Worm (Caenorhabditis elegans) whole organism, mixed stage, embryonic: ENCODE data around the gene slc-25A18.1.

ENCODE experiments used
- M03D4.4 ChIP-seq: sonication (generic microtip); optimal IDR thresholded peaks from 2 replicates; lab custom pipeline; 2017; ENCODE audit warnings: mild to moderate bottlenecking, missing genetic modification characterization, missing compliant biosample characterization
- bed-3 ChIP-seq: fragments of 200-800 bp; sonication (Bioruptor generic); optimal IDR thresholded peaks from 3 replicates; lab custom pipeline; 2018; ENCODE audit warnings: mild to moderate bottlenecking, missing genetic modification characterization, moderate library complexity, missing compliant biosample characterization
- blmp-1 ChIP-seq: fragments of 150-350 bp; optimal IDR thresholded peaks from 2 replicates; lab custom pipeline; 2014; ENCODE audit warnings: missing biosample characterization, missing genetic modification characterization
- ceh-39 ChIP-seq: fragments of 150-350 bp; optimal IDR thresholded peaks from 2 replicates; lab custom pipeline; 2014; ENCODE audit warnings: missing biosample characterization, missing genetic modification characterization
- ceh-43 ChIP-seq: fragments of 200-800 bp; sonication (Bioruptor generic); optimal IDR thresholded peaks from 2 replicates; lab custom pipeline; 2018; ENCODE audit warnings: mild to moderate bottlenecking, missing genetic modification characterization, moderate library complexity, missing compliant biosample characterization
- ceh-83 ChIP-seq: fragments of 200-800 bp; sonication (Bioruptor generic); optimal IDR thresholded peaks from 2 replicates; lab custom pipeline; 2018; ENCODE audit warnings: mild to moderate bottlenecking, missing genetic modification characterization, missing compliant biosample characterization
- ces-1 ChIP-seq: fragments of 150-350 bp; optimal IDR thresholded peaks from 2 replicates; lab custom pipeline; 2014; ENCODE audit warnings: missing biosample characterization, missing genetic modification reagents, missing genetic modification characterization
- cnd-1 ChIP-seq: fragments of 200-800 bp; sonication (Bioruptor generic); optimal IDR thresholded peaks from 2 replicates; lab custom pipeline; 2018; ENCODE audit warnings: mild to moderate bottlenecking, missing genetic modification characterization, missing compliant biosample characterization
- drap-1 ChIP-seq: fragments of 200-800 bp; sonication (Bioruptor generic); optimal IDR thresholded peaks from 3 replicates; lab custom pipeline; 2018; ENCODE audit warnings: mild to moderate bottlenecking, missing genetic modification characterization, missing compliant biosample characterization
- elt-1 ChIP-seq: sonication (generic microtip); optimal IDR thresholded peaks from 2 replicates; lab custom pipeline; 2017; ENCODE audit warnings: missing genetic modification characterization, mild to moderate bottlenecking, missing compliant biosample characterization, antibody characterized with exemption, moderate library complexity, borderline replicate concordance; ENCODE audit not compliant: insufficient read depth
- elt-3 ChIP-seq: fragments of 150-350 bp; optimal IDR thresholded peaks from 2 replicates; lab custom pipeline; 2014; ENCODE audit warnings: missing biosample characterization, missing genetic modification characterization
- flh-1 ChIP-seq: fragments of 200-800 bp; sonication (Bioruptor generic); optimal IDR thresholded peaks from 2 replicates; lab custom pipeline; 2018; ENCODE audit warnings: mild to moderate bottlenecking, missing genetic modification characterization, moderate library complexity, missing compliant biosample characterization
- ham-2 ChIP-seq: fragments of 200-800 bp; sonication (Bioruptor generic); optimal IDR thresholded peaks from 2 replicates; lab custom pipeline; 2018; ENCODE audit warnings: mild to moderate bottlenecking, missing genetic modification characterization, missing compliant biosample characterization
- hlh-1 ChIP-seq: fragments of 150-350 bp; optimal IDR thresholded peaks from 2 replicates; lab custom pipeline; 2014; ENCODE audit warnings: missing biosample characterization, missing genetic modification reagents, missing genetic modification characterization
- lin-13 ChIP-seq: fragments of 150-350 bp; optimal IDR thresholded peaks from 2 replicates; lab custom pipeline; 2014; ENCODE audit warnings: missing biosample characterization, missing genetic modification characterization
- lin-32 ChIP-seq: fragments of 200-800 bp; sonication (Bioruptor generic); optimal IDR thresholded peaks from 2 replicates; lab custom pipeline; 2018; ENCODE audit warnings: mild to moderate bottlenecking, missing genetic modification characterization, missing compliant biosample characterization
- lsy-2 ChIP-seq: fragments of 150-350 bp; optimal IDR thresholded peaks from 2 replicates; lab custom pipeline; 2014; ENCODE audit warnings: missing biosample characterization, missing genetic modification characterization
- mep-1 ChIP-seq: fragments of 150-350 bp; optimal IDR thresholded peaks from 2 replicates; lab custom pipeline; 2017; ENCODE audit warnings: missing biosample characterization, missing genetic modification reagents, missing genetic modification characterization, inconsistent platforms
- mls-2 ChIP-seq: sonication (generic microtip); optimal IDR thresholded peaks from 2 replicates; lab custom pipeline; 2016; ENCODE audit warnings: mild to moderate bottlenecking, missing genetic modification characterization, moderate library complexity, missing compliant biosample characterization
- nhr-2 ChIP-seq: fragments of 150-350 bp; optimal IDR thresholded peaks from 2 replicates; lab custom pipeline; 2014; ENCODE audit warnings: missing biosample characterization, missing genetic modification characterization
- nhr-237 ChIP-seq: fragments of 150-350 bp; optimal IDR thresholded peaks from 2 replicates; lab custom pipeline; 2014; ENCODE audit warnings: missing biosample characterization, missing genetic modification characterization
- nhr-28 ChIP-seq: fragments of 150-350 bp; optimal IDR thresholded peaks from 2 replicates; lab custom pipeline; 2014; ENCODE audit warnings: missing biosample characterization, missing genetic modification characterization
- nhr-76 ChIP-seq: sonication (generic microtip); optimal IDR thresholded peaks from 2 replicates; lab custom pipeline; 2017; ENCODE audit warnings: missing biosample characterization, missing genetic modification characterization
- pha-4 ChIP-seq: fragments of 150-350 bp; optimal IDR thresholded peaks from 2 replicates; lab custom pipeline; 2018; ENCODE audit warnings: missing biosample characterization, missing genetic modification reagents, missing genetic modification characterization
- sem-2 ChIP-seq: fragments of 200-800 bp; sonication (Bioruptor generic); optimal IDR thresholded peaks from 2 replicates; lab custom pipeline; 2018; ENCODE audit warnings: mild to moderate bottlenecking, missing genetic modification characterization, missing compliant biosample characterization
- tbx-8 ChIP-seq: fragments of 200-800 bp; sonication (Bioruptor generic); optimal IDR thresholded peaks from 2 replicates; lab custom pipeline; 2018; ENCODE audit warnings: mild to moderate bottlenecking, missing genetic modification characterization, moderate library complexity, missing compliant biosample characterization
- unc-120 ChIP-seq: sonication (generic microtip); optimal IDR thresholded peaks from 2 replicates; lab custom pipeline; 2017; ENCODE audit warnings: missing genetic modification characterization, missing compliant biosample characterization; ENCODE audit not compliant: poor library complexity, severe bottlenecking
- unc-39 ChIP-seq: fragments of 150-350 bp; optimal IDR thresholded peaks from 2 replicates; lab custom pipeline; 2014; ENCODE audit warnings: missing biosample characterization, missing genetic modification characterization
- unc-62 ChIP-seq: fragments of 150-350 bp; optimal IDR thresholded peaks from 2 replicates; lab custom pipeline; 2014; ENCODE audit warnings: missing biosample characterization, missing genetic modification reagents, missing genetic modification characterization
- zip-8 ChIP-seq: fragments of 150-350 bp; optimal IDR thresholded peaks from 2 replicates; lab custom pipeline; 2014; ENCODE audit warnings: missing biosample characterization, missing genetic modification characterization
- ztf-11 ChIP-seq: fragments of 150-350 bp; optimal IDR thresholded peaks from 2 replicates; lab custom pipeline; 2014; ENCODE audit warnings: missing biosample characterization, missing genetic modification characterization

The slc-25A18.1 gene

ce11 chrX:15011526-15012274 is 8.0 kb upstream of the slc-25A18.1 start:
- no peak for TF ChIP-seq mls-2 (tag; lab: Kevin White, UChicago)
- peak; percentile 47 for TF ChIP-seq ces-1 (GFP tag; lab: Kevin White, UChicago)

- TF ChIP-seq tbx-8 (GFP tag; lab: Kevin White, UChicago) (no peak), lin-13 (tag; lab: Kevin White, UChicago) (no peak), sem-2 (GFP tag; lab: Kevin White, UChicago) (no peak), pha-4 (no peak), elt-3 (tag; lab: Kevin White, UChicago) (no peak), blmp-1 (tag; lab: Kevin White, UChicago) (no peak), nhr-2 (tag; lab: Kevin White, UChicago) (no peak), nhr-28 (no peak), nhr-76 (tag; lab: Kevin White, UChicago) (no peak), unc-39 (tag; lab: Kevin White, UChicago) (no peak), cnd-1 (no peak), unc-62 (GFP tag; lab: Kevin White, UChicago) (no peak)
Measured at ce11 chrX:15010941-15011340, 7.2 kb upstream of the slc-25A18.1 start.

DNA sequence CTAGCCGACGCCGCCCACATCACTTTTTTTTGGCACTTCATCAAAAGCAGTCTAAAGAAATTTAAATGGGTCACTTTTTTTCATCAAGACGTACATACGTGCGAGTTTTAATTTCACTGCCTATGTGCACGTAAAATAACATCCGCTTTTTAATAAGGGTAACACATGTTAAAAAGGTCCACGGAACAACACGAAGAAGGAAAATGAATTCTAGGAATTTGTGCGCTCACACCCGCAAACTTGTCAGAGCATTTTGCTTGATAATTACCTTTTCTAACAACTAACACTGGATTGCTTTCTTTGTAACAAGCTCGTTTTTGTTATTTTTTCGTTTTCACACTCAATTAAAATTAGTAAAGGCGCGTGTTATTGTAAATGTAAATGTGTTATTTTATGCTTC is 5.0 kb upstream of the slc-25A18.1 start:
- TF ChIP-seq lsy-2 (no peak), unc-62 (GFP tag; lab: Kevin White, UChicago) (no peak), mls-2 (tag; lab: Kevin White, UChicago) (no peak), drap-1 (GFP tag; lab: Kevin White, UChicago) (no peak), M03D4.4 (tag; lab: Kevin White, UChicago) (no peak), nhr-76 (tag; lab: Kevin White, UChicago) (no peak), zip-8 (tag; lab: Kevin White, UChicago) (no peak), ceh-83 (no peak), ceh-43 (no peak), ces-1 (GFP tag; lab: Kevin White, UChicago) (no peak), unc-120 (tag; lab: Kevin White, UChicago) (no peak)

DNA sequence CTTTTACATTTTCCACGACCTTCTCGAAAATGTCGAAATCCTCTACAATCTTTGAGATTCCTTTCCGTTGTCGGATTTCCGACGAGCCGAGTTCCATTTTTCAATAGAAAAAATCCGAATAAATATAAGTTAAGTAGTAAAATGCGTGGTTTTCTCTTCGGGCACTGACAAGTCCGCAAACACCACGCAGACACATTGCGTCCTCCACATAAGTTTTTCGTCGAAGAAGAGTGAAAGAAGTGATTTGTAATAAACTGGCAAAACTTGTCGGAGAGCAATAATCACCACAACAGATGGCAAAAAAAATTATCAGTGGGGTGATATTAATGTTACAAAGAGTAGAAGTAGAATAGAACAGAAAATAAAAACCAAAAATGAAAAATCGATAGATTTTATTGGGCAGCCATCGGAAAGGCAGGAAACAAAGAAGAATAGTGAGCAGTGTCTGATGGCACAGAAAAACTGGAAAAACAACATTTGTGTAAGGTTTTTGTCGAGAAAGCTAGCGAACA is 3.2 kb upstream of the slc-25A18.1 start, which contains the start of gene ergi-2:
TSS of gene ergi-2 (minus strand) at position 462 of the 512 bp plus-strand sequence.
- TF ChIP-seq mep-1 (peak; percentile 30), nhr-2 (tag; lab: Kevin White, UChicago) (no peak), unc-62 (GFP tag; lab: Kevin White, UChicago) (no peak), nhr-28 (no peak), nhr-76 (tag; lab: Kevin White, UChicago) (no peak), cnd-1 (no peak), nhr-237 (tag; lab: Kevin White, UChicago) (no peak), elt-3 (tag; lab: Kevin White, UChicago) (no peak), ceh-39 (tag; lab: Kevin White, UChicago) (no peak), mls-2 (tag; lab: Kevin White, UChicago) (no peak), hlh-1 (tag; lab: Kevin White, UChicago) (no peak), sem-2 (GFP tag; lab: Kevin White, UChicago) (no peak), lin-32 (no peak), ces-1 (GFP tag; lab: Kevin White, UChicago) (peak; percentile 16), drap-1 (GFP tag; lab: Kevin White, UChicago) (no peak), unc-39 (tag; lab: Kevin White, UChicago) (no peak)

- TF ChIP-seq ztf-11 (tag; lab: Kevin White, UChicago) (no peak), blmp-1 (tag; lab: Kevin White, UChicago) (no peak), lsy-2 (no peak), M03D4.4 (tag; lab: Kevin White, UChicago) (no peak), flh-1 (GFP tag; lab: Kevin White, UChicago) (no peak), nhr-2 (tag; lab: Kevin White, UChicago) (no peak), unc-62 (GFP tag; lab: Kevin White, UChicago) (no peak), lin-13 (tag; lab: Kevin White, UChicago) (no peak), elt-1 (tag; lab: Kevin White, UChicago) (no peak), ham-2 (GFP tag; lab: Kevin White, UChicago) (no peak), hlh-1 (tag; lab: Kevin White, UChicago) (no peak), mls-2 (tag; lab: Kevin White, UChicago) (no peak), drap-1 (GFP tag; lab: Kevin White, UChicago) (no peak), nhr-76 (tag; lab: Kevin White, UChicago) (no peak), bed-3 (no peak), lin-32 (no peak), mep-1 (no peak)
- TF ChIP-seq, all 35 proteins: peak for 0
Measured at ce11 chrX:14999101-14999500, 4.6 kb downstream of the slc-25A18.1 start, which contains the start of gene cutl-3. cutl-3 (minus strand) TSS chrX:14999201.
